Fruit fly (Drosophila melanogaster) whole organism, pupa: ENCODE measurements around the gene CHOp24.

ENCODE experiments used
- CG12605 ChIP-seq: fragments of 200-800 bp; sonication (Bioruptor generic); IDR thresholded peaks from 2 replicates; pipeline ENCODE4 v1.3.6; 2022; ENCODE audit warnings: missing biosample characterization, missing genetic modification characterization
- CG8301 ChIP-seq: fragments of 200-800 bp; sonication (Bioruptor generic); optimal IDR thresholded peaks from 2 replicates; lab custom pipeline; 2018; ENCODE audit warnings: missing biosample characterization, mild to moderate bottlenecking, missing genetic modification characterization
- D1 ChIP-seq: fragments of 200-800 bp; sonication (Bioruptor generic); optimal IDR thresholded peaks from 2 replicates; lab custom pipeline; 2018; ENCODE audit warnings: missing biosample characterization, mild to moderate bottlenecking, missing genetic modification characterization, moderate library complexity
- EcR ChIP-seq: fragments of 200-800 bp; sonication (Bioruptor generic); optimal IDR thresholded peaks from 3 replicates; lab custom pipeline; 2019; ENCODE audit warnings: missing biosample characterization, missing genetic modification characterization, mild to moderate bottlenecking, moderate library complexity, missing genetic modification reagents
- Snoo ChIP-seq: fragments of 200-800 bp; sonication (Bioruptor generic); optimal IDR thresholded peaks from 3 replicates; lab custom pipeline; 2017; ENCODE audit warnings: missing biosample characterization, mild to moderate bottlenecking, missing genetic modification characterization, inconsistent platforms

- TF ChIP-seq D1 (tag; lab: Kevin White, UChicago) (no peak), EcR (GFP tag; lab: Kevin White, UChicago) (peak; percentile 57), CG12605 (GFP tag; lab: Robert Waterston, UW) (no peak), CG8301 (tag; lab: Kevin White, UChicago) (no peak), Snoo (tag; lab: Kevin White, UChicago) (no peak)
Observed at dm6 chrX:4548611-4549120, 8.0 kb downstream of the CHOp24 start, which contains the start of the genes Usf and CG15912.
